Worm (Caenorhabditis elegans): ENCODE measurements around the gene F57F4.2.

ce11 chrV:6351122-6351521, 38.4 kb downstream of the F57F4.2 start:
- TF ChIP-seq pag-3 (tag; optimal IDR thresholded peaks at IDR 0.05; ENCODE audit: borderline replicate concordance) (no peak), ceh-14 (tag; optimal IDR thresholded peaks at IDR 0.05) (no peak), hlh-30 (tag; optimal IDR thresholded peaks at IDR 0.05; ENCODE audit: insufficient read depth) (no peak), fkh-10 (GFP tag; optimal IDR thresholded peaks at IDR 0.05) (no peak), sdc-2 (tag; optimal IDR thresholded peaks at IDR 0.05) (no peak), pha-2 (tag; optimal IDR thresholded peaks at IDR 0.05) (no peak), fax-1 (tag; optimal IDR thresholded peaks at IDR 0.05) (no peak), ahr-1 (tag; optimal IDR thresholded peaks at IDR 0.05) (no peak), pros-1 (tag; optimal IDR thresholded peaks at IDR 0.05) (no peak), ceh-18 (tag; optimal IDR thresholded peaks at IDR 0.05) (no peak), tbx-2 (tag; optimal IDR thresholded peaks at IDR 0.05) (no peak), pqm-1 (tag; optimal IDR thresholded peaks at IDR 0.05) (no peak)

All from whole organism, late embryonic.